Fruit fly (Drosophila melanogaster): ENCODE data around the gene Elovl7.

- no peak for TF ChIP-seq CG8478 (optimal IDR thresholded peaks at IDR 0.05)
- no peak for TF ChIP-seq usp (GFP tag; optimal IDR thresholded peaks at IDR 0.05)
- TF ChIP-seq pan (optimal IDR thresholded peaks at IDR 0.05), result no peak
- TF ChIP-seq Dll (optimal IDR thresholded peaks at IDR 0.05), result no peak
- no peak for TF ChIP-seq EcR (GFP tag; optimal IDR thresholded peaks at IDR 0.05)
Observed at dm6 chr3R:8038927-8039326, 43.3 kb upstream of the Elovl7 start.

All from whole organism.